Worm (Caenorhabditis elegans): ENCODE results near the gene haf-2.
A peak's percentile ranks its signal among the peaks of the same experiment; 100 is the strongest.

ce11 chrII:7338995-7339394 lies 17.2 kb downstream of the haf-2 start, which contains the start of gene nhr-21:
- peak; percentile 49 for TF ChIP-seq ztf-4 (tag; optimal IDR thresholded peaks at IDR 0.05)
- TF ChIP-seq ama-1 (optimal IDR thresholded peaks at IDR 0.05) = no peak
- TF ChIP-seq ceh-82 (tag; optimal IDR thresholded peaks at IDR 0.05) = no peak
